Worm (Caenorhabditis elegans) whole organism, L1 larva: Measurements from ENCODE around the gene srh-146.

Experiments used
- F16B12.6 ChIP-seq: fragments of 150-350 bp; optimal IDR thresholded peaks from 2 replicates; lab custom pipeline; 2014; ENCODE audit warnings: missing biosample characterization, missing genetic modification characterization
- unc-62 ChIP-seq: fragments of 150-350 bp; optimal IDR thresholded peaks from 2 replicates; lab custom pipeline; 2014; ENCODE audit warnings: missing biosample characterization, missing genetic modification reagents, missing genetic modification characterization

ce11 chrV:2899867-2900266 is 14.2 kb upstream of the srh-146 start, which contains the start of gene str-46:
- TF ChIP-seq unc-62 (no peak), F16B12.6 (tag; lab: Kevin White, UChicago) (no peak)
